Fruit fly (Drosophila melanogaster) Kc167 (cell line): ENCODE results near the gene Spn28Db.
"Not testable (repeated sequence)": the region's sequence is repeated elsewhere in the genome, so short reads cannot be mapped to it uniquely, and the experiment has no call there.

Experiments used
- Myc ChIP-seq: fragments of >200 bp; optimal IDR thresholded peaks from 2 replicates; lab custom pipeline; 2017; ENCODE audit warnings: missing external identifiers
- Sin3A ChIP-seq: fragments of >200 bp; optimal IDR thresholded peaks from 2 replicates; lab custom pipeline; 2018; ENCODE audit warnings: missing external identifiers
- h ChIP-seq: fragments of >200 bp; optimal IDR thresholded peaks from 3 replicates; lab custom pipeline; 2018; ENCODE audit warnings: missing external identifiers
- insv ChIP-seq: fragments of >200 bp; optimal IDR thresholded peaks from 3 replicates; lab custom pipeline; 2018; ENCODE audit warnings: missing external identifiers
- psq ChIP-seq: fragments of >200 bp; optimal IDR thresholded peaks from 2 replicates; lab custom pipeline; 2017; ENCODE audit warnings: missing external identifiers
- ttk ChIP-seq: sonication (Bioruptor generic); optimal IDR thresholded peaks from 2 replicates; lab custom pipeline; 2017; ENCODE audit warnings: missing external identifiers

Spn28Db gene

DNA sequence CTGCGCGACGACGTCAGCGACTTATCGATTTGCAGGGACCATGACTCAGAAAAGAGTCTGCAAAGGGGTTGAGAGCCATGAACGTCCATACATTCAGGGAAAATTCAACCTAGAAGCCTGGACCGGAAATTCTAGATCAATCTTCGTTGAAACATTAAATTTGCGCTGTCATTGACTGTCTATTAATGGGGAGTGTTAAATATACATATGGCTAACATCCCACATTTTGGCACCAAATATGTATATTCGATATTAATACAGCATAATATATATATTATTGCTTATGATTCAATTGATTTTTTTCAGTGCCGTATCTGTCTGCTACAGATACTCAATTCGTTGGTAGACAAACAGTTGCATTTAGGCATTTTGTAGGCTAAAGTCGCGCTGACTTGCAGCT, 21.9 kb downstream of the Spn28Db start:
- TF ChIP-seq ttk (lab: Kevin White, UChicago) (no peak), Myc (lab: Kevin White, UChicago) (no peak), psq (lab: Kevin White, UChicago) (no peak), Sin3A (lab: Kevin White, UChicago) (no peak), insv (lab: Kevin White, UChicago) (no peak), h (no peak)

DNA sequence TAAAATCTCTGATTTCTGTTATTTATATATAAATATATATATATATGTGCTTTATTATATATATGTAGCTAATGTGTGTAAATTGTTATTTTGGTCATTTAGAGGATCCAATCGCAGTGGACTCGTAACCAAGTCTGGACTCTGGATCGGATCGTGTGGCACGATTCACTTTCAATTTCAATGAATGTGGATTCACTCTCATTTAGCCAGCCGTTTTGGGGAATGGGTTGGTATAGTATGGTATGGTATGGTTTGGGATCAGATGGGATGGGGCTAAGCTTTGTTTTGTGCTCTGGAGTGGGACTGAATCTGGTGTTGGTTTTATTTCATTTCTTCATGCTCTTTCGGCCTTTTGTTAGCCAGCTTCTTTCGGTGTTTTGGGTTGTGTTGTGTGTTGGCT, 28.8 kb downstream of the Spn28Db start:
- TF ChIP-seq insv (lab: Kevin White, UChicago) (no peak), Myc (lab: Kevin White, UChicago) (no peak), psq (lab: Kevin White, UChicago) (no peak), ttk (lab: Kevin White, UChicago) (no peak), Sin3A (lab: Kevin White, UChicago) (no peak), h (no peak)

DNA sequence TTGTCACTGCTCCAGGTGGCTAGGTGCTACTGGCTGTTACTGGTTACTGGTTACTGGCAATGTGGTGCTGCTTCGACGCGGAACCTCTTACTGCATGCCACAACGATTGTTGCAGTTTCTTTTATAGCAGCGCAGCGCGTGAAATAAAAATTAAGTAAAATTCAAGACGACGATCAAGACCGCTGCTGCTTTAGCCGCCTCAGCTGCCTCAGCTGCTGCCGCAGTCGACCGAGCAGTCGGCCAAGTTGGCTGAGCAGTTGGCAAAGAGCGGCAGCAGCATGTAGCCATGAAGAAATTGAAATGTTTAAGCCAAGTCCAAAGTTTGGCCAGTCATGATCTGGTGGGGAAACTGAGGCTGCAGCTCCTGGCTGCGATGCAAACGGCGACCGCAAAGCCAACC, 29.8 kb downstream of the Spn28Db start, which contains the start of gene TwdlE:
Gene TwdlE, minus strand, starts transcription at position 101 of the 400 bp plus-strand sequence.
- TF ChIP-seq ttk (lab: Kevin White, UChicago): no peak
- no peak for TF ChIP-seq psq (lab: Kevin White, UChicago)
- no peak for TF ChIP-seq insv (lab: Kevin White, UChicago)

DNA sequence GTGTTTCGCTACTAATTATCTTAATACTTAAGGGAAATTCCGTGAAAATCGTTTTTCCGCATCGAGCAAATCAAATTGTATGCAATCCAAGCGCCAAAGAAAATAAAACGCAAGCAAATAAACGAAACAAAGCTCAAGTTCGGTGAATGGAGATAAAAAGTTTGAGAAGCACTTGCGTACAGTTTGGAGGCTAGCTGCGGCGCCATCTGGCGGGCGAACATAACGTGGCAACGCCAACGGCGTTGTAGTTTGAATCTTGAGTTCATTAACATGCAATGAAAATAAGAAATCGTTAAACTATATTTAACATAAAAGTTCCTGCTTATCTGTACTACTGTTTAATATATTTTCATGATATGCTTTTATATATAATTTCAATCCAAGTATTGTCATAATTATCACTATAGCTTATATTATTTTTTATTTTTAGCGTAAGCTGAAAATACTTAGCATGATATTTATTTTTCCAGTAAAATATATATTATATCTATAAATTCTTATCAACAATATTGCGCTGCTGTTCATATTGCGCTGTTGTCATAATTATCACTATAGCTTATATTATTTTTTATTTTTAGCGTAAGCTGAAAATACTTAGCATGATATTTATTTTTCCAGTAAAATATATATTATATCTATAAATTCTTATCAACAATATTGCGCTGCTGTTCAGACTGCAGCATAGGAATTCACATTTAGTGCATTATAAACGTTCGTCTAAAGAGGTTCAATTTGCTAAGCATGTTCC, 34.0 kb downstream of the Spn28Db start, which contains the start of gene lectin-28C:
Gene lectin-28C, plus strand, starts transcription at position 698 of the 748 bp plus-strand sequence.
- TF ChIP-seq h; psq (lab: Kevin White, UChicago); Sin3A (lab: Kevin White, UChicago): not testable (repeated sequence)

- TF ChIP-seq psq (lab: Kevin White, UChicago): no peak
- TF ChIP-seq insv (lab: Kevin White, UChicago): no peak
- TF ChIP-seq h: no peak
- no peak for TF ChIP-seq Sin3A (lab: Kevin White, UChicago)
- no peak for TF ChIP-seq Myc (lab: Kevin White, UChicago)
- no peak for TF ChIP-seq ttk (lab: Kevin White, UChicago)
Measured at dm6 chr2L:7855108-7855507, 35.4 kb downstream of the Spn28Db start, which contains the start of gene CG14535. TSS of gene CG14535 (minus strand) at chr2L:7855475.

DNA sequence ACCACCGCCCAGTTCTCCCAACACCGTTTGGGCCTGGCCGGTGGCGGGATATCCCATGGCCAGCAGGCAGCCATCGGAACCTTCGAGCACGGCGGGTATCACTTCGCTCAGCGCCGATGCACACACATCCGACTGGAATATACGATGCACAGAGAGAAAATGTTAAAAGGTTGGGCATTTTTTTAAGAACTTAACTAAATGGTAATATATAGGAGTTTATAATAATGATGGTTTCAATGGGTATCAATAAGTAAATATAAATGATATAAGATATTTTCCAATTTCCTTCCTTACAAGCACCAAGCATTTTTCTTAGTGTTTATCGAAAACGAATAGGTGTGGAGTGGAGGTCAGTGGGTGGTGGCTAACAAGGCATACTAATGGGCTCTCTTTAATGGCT, 38.9 kb downstream of the Spn28Db start:
- TF ChIP-seq psq (lab: Kevin White, UChicago): no peak
- TF ChIP-seq insv (lab: Kevin White, UChicago): no peak
- TF ChIP-seq ttk (lab: Kevin White, UChicago): no peak
- TF ChIP-seq h: no peak
- no peak for TF ChIP-seq Myc (lab: Kevin White, UChicago)
- TF ChIP-seq Sin3A (lab: Kevin White, UChicago): no peak

dm6 chr2L:7850406-7850805, 40.1 kb downstream of the Spn28Db start:
- TF ChIP-seq insv (lab: Kevin White, UChicago) (no peak), Myc (lab: Kevin White, UChicago) (no peak), h (no peak), ttk (lab: Kevin White, UChicago) (no peak), psq (lab: Kevin White, UChicago) (no peak), Sin3A (lab: Kevin White, UChicago) (no peak)

DNA sequence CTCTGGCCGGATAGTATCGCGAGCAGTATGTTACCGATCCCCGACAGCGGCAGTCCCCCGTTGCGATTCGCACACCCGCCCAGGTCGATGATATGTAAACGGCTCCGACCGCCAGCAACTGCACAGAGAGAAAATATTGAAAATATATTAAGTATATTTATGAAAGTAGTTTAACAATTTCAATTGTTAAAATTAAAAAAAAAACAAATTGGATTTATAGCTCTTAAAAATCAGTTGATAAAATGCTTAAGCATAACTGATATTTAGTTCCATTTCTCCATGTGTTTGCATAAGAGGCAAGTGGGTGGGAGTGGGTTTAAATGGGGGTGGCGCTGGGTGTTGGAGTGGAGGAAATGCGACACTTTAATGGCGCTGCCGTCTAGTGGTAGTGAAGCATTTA, 41.0 kb downstream of the Spn28Db start:
- TF ChIP-seq h (no peak), Sin3A (lab: Kevin White, UChicago) (no peak), psq (lab: Kevin White, UChicago) (no peak), ttk (lab: Kevin White, UChicago) (no peak), insv (lab: Kevin White, UChicago) (no peak), Myc (lab: Kevin White, UChicago) (no peak)

DNA sequence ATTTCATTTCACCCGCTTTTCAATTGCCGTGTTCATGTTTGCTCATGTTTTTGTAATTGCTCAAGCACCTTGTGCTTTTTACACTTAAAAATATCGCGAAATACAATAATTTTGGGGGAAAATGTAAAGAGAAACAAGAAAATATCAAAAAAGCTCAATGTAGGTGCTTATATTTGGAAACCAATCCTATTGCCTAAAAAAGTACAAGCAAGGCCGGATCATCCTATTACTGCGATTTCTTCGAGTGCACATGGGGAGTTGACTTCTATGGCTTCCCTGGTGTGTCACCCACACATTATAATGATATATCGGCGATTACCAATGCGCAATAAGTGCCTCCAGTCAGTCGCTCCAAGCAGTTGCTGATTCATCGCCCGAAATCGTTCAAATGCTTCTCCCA, 49.3 kb downstream of the Spn28Db start:
- no peak for TF ChIP-seq Sin3A (lab: Kevin White, UChicago)
- TF ChIP-seq insv (lab: Kevin White, UChicago): no peak
- no peak for TF ChIP-seq Myc (lab: Kevin White, UChicago)
- no peak for TF ChIP-seq h
- no peak for TF ChIP-seq ttk (lab: Kevin White, UChicago)
- TF ChIP-seq psq (lab: Kevin White, UChicago): no peak

DNA sequence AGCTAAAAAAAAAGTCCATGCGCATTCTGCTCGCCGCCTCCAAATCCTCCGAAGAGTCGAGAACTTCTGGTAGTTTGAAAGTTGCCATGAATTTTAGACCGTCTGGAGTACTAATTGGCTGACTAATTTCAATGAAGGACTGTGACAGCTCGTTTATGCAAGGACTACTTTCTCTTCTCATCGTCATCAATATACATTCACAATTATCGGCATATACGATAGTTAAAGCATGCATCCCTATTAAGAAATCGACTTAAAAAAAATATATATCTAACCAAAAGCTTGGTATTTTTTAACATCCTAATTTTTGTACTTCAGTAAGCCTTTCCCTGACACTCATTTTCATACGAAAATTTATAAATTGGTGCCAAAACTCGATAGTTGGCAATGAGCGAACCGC, 50.4 kb downstream of the Spn28Db start, which contains the start of gene CG14537:
Gene CG14537, plus strand, starts transcription at position 301 of the 400 bp plus-strand sequence.
- TF ChIP-seq Myc (lab: Kevin White, UChicago) (no peak), insv (lab: Kevin White, UChicago) (no peak), h (no peak), ttk (lab: Kevin White, UChicago) (no peak), Sin3A (lab: Kevin White, UChicago) (no peak), psq (lab: Kevin White, UChicago) (no peak)
